Fruit fly (Drosophila melanogaster) whole organism, pupa: Measurements from ENCODE around the gene CG12730.

ENCODE experiments used
- CG12605 ChIP-seq: fragments of 200-800 bp; sonication (Bioruptor generic); IDR thresholded peaks from 2 replicates; pipeline ENCODE4 v1.3.6; 2022; ENCODE audit warnings: missing biosample characterization, missing genetic modification characterization
- CG13204 ChIP-seq: fragments of 200-800 bp; sonication (Bioruptor generic); optimal IDR thresholded peaks from 2 replicates; lab custom pipeline; 2018; ENCODE audit warnings: missing biosample characterization, mild to moderate bottlenecking, missing genetic modification characterization, moderate library complexity
- CG15710 ChIP-seq: fragments of 200-800 bp; sonication (Bioruptor generic); optimal IDR thresholded peaks from 2 replicates; lab custom pipeline; 2018; ENCODE audit warnings: missing biosample characterization, mild to moderate bottlenecking, missing genetic modification characterization, moderate library complexity
- CG17806 ChIP-seq: fragments of 200-800 bp; sonication (Bioruptor generic); optimal IDR thresholded peaks from 2 replicates; lab custom pipeline; 2018; ENCODE audit warnings: missing biosample characterization, mild to moderate bottlenecking, missing genetic modification characterization, moderate library complexity
- CG32121 ChIP-seq: fragments of 200-800 bp; sonication (Bioruptor generic); IDR thresholded peaks from 2 replicates; pipeline ENCODE4 v1.3.6; 2022; ENCODE audit warnings: missing biosample characterization, missing genetic modification characterization
- CG34367 ChIP-seq: fragments of 200-800 bp; sonication (Bioruptor generic); optimal IDR thresholded peaks from 2 replicates; lab custom pipeline; 2018; ENCODE audit warnings: missing biosample characterization, mild to moderate bottlenecking, missing genetic modification characterization
- CG9948 ChIP-seq: fragments of 200-800 bp; sonication (Bioruptor generic); optimal IDR thresholded peaks from 2 replicates; lab custom pipeline; 2018; ENCODE audit warnings: missing biosample characterization, mild to moderate bottlenecking, missing genetic modification characterization, moderate library complexity
- D1 ChIP-seq: fragments of 200-800 bp; sonication (Bioruptor generic); optimal IDR thresholded peaks from 2 replicates; lab custom pipeline; 2018; ENCODE audit warnings: missing biosample characterization, mild to moderate bottlenecking, missing genetic modification characterization, moderate library complexity
- EcR ChIP-seq: fragments of 200-800 bp; sonication (Bioruptor generic); optimal IDR thresholded peaks from 3 replicates; lab custom pipeline; 2019; ENCODE audit warnings: missing biosample characterization, missing genetic modification characterization, mild to moderate bottlenecking, moderate library complexity, missing genetic modification reagents
- Pif1B ChIP-seq: fragments of 200-800 bp; sonication (Bioruptor generic); optimal IDR thresholded peaks from 3 replicates; lab custom pipeline; 2016; ENCODE audit warnings: missing biosample characterization, missing genetic modification characterization
- Snoo ChIP-seq: fragments of 200-800 bp; sonication (Bioruptor generic); optimal IDR thresholded peaks from 3 replicates; lab custom pipeline; 2017; ENCODE audit warnings: missing biosample characterization, mild to moderate bottlenecking, missing genetic modification characterization, inconsistent platforms
- gl ChIP-seq: fragments of 200-800 bp; sonication (Bioruptor generic); optimal IDR thresholded peaks from 2 replicates; lab custom pipeline; 2018; ENCODE audit warnings: missing biosample characterization, mild to moderate bottlenecking, missing genetic modification characterization
- rn ChIP-seq: fragments of 200-800 bp; sonication (Bioruptor generic); IDR thresholded peaks from 2 replicates; pipeline ENCODE4 v1.3.6; 2022; ENCODE audit warnings: missing biosample characterization, missing genetic modification characterization

DNA sequence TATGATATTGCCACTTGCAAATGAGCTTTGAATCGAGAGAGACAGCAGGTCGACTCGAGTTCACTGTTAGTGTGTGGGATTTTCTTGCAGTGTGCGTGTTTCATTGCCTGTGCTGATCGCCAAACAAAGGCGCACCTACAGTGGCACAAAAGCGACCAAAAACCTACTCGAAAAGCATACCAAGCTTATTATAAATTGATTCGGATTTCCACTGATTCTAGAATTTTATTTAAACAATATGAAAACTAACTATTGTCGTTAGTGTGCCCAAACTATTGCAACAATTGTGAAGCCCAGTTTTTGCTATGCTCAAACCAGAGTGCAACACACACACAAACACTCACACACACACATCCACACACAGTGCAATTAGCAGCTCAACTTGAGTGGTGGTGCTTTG, 42.1 kb downstream of the CG12730 start:
- TF ChIP-seq CG13204 (GFP tag; lab: Kevin White, UChicago): no peak
- TF ChIP-seq EcR: no peak
- TF ChIP-seq Snoo (tag; lab: Kevin White, UChicago): no peak
- TF ChIP-seq CG17806 (tag; lab: Kevin White, UChicago): no peak
- TF ChIP-seq gl: no peak
- TF ChIP-seq Pif1B: no peak
- TF ChIP-seq D1 (tag; lab: Kevin White, UChicago): no peak
- TF ChIP-seq CG15710 (tag; lab: Kevin White, UChicago): no peak
- no peak for TF ChIP-seq CG9948
- no peak for TF ChIP-seq CG12605 (GFP tag; lab: Robert Waterston, UW)
- no peak for TF ChIP-seq CG32121 (GFP tag; lab: Robert Waterston, UW)
- TF ChIP-seq rn (GFP tag; lab: Robert Waterston, UW): no peak
- TF ChIP-seq CG34367 (tag; lab: Kevin White, UChicago): no peak
